Fruit fly (Drosophila melanogaster) whole organism, embryonic: ENCODE results near the gene nonA.
A peak's percentile ranks its signal among the peaks of the same experiment; 100 is the strongest.

Source experiments
- B-H2 ChIP-seq: fragments of 200-800 bp; sonication (Bioruptor generic); optimal IDR thresholded peaks from 2 replicates; lab custom pipeline; 2018; ENCODE audit warnings: missing biosample characterization, mild to moderate bottlenecking, missing genetic modification characterization
- Bgb ChIP-seq: fragments of 200-800 bp; sonication (Bioruptor generic); IDR thresholded peaks from 2 replicates; pipeline ENCODE4 v1.3.6; 2022; ENCODE audit warnings: missing biosample characterization, missing genetic modification characterization; ENCODE audit not compliant: partially characterized antibody
- CG11696 ChIP-seq: fragments of 200-800 bp; sonication (Bioruptor generic); IDR thresholded peaks from 2 replicates; pipeline ENCODE4 v1.3.6; 2022; ENCODE audit warnings: missing biosample characterization, missing genetic modification characterization
- CG13287 ChIP-seq: fragments of 200-800 bp; sonication (Bioruptor generic); IDR thresholded peaks from 2 replicates; pipeline ENCODE4 v1.3.6; 2022; ENCODE audit warnings: missing biosample characterization, missing genetic modification characterization; ENCODE audit not compliant: partially characterized antibody
- CG15479 ChIP-seq: fragments of 200-800 bp; sonication (Bioruptor generic); optimal IDR thresholded peaks from 3 replicates; lab custom pipeline; 2019; ENCODE audit warnings: missing biosample characterization, mild to moderate bottlenecking, missing genetic modification characterization, moderate library complexity
- CG15601 ChIP-seq: fragments of 200-800 bp; sonication (Bioruptor generic); optimal IDR thresholded peaks from 3 replicates; lab custom pipeline; 2019; ENCODE audit warnings: missing biosample characterization, mild to moderate bottlenecking, missing genetic modification characterization, moderate library complexity
- CG31388 ChIP-seq: fragments of 200-800 bp; sonication (Bioruptor generic); optimal IDR thresholded peaks from 2 replicates; lab custom pipeline; 2016; ENCODE audit warnings: missing biosample characterization, missing genetic modification characterization
- CG4328 ChIP-seq: fragments of 200-800 bp; sonication (Bioruptor generic); optimal IDR thresholded peaks from 3 replicates; lab custom pipeline; 2017; ENCODE audit warnings: missing biosample characterization, missing genetic modification reagents, missing genetic modification characterization
- CG4820 ChIP-seq: fragments of 200-800 bp; sonication (Bioruptor generic); optimal IDR thresholded peaks from 3 replicates; lab custom pipeline; 2016; ENCODE audit warnings: missing biosample characterization, missing genetic modification characterization
- CG6254 ChIP-seq: fragments of 200-800 bp; sonication (Bioruptor generic); optimal IDR thresholded peaks from 3 replicates; lab custom pipeline; 2017; ENCODE audit warnings: mild to moderate bottlenecking, missing biosample characterization, missing genetic modification reagents, missing genetic modification characterization
- CG6791 ChIP-seq: fragments of 200-800 bp; sonication (Bioruptor generic); IDR thresholded peaks from 3 replicates; pipeline ENCODE4 v1.3.6; 2022; ENCODE audit warnings: missing biosample characterization, missing genetic modification characterization; ENCODE audit not compliant: partially characterized antibody
- CG6813 ChIP-seq: fragments of 200-800 bp; sonication (Bioruptor generic); optimal IDR thresholded peaks from 2 replicates; lab custom pipeline; 2017; ENCODE audit warnings: missing biosample characterization, missing genetic modification characterization, mild to moderate bottlenecking, moderate library complexity, missing genetic modification reagents
- CG6854 ChIP-seq: fragments of 200-800 bp; sonication (Bioruptor generic); optimal IDR thresholded peaks from 3 replicates; lab custom pipeline; 2017; ENCODE audit warnings: missing biosample characterization, mild to moderate bottlenecking, missing genetic modification characterization
- CG7357 ChIP-seq: fragments of 200-800 bp; sonication (Bioruptor generic); IDR thresholded peaks from 3 replicates; pipeline ENCODE4 v1.3.6; 2022; ENCODE audit warnings: missing biosample characterization, missing genetic modification characterization
- CG8478 ChIP-seq: fragments of >200 bp; optimal IDR thresholded peaks from 2 replicates; lab custom pipeline; 2018
- CG8765 ChIP-seq: fragments of 200-800 bp; sonication (Bioruptor generic); IDR thresholded peaks from 2 replicates; pipeline ENCODE4 v1.3.6; 2022; ENCODE audit warnings: missing biosample characterization, missing genetic modification characterization
- Elba2 ChIP-seq: fragments of 200-800 bp; sonication (Bioruptor generic); optimal IDR thresholded peaks from 3 replicates; lab custom pipeline; 2016; ENCODE audit warnings: missing biosample characterization, missing genetic modification characterization
- Jarid2 ChIP-seq: fragments of 200-800 bp; sonication (Bioruptor generic); optimal IDR thresholded peaks from 3 replicates; lab custom pipeline; 2017; ENCODE audit warnings: mild to moderate bottlenecking, missing biosample characterization, missing genetic modification reagents, missing genetic modification characterization
- MESR4 ChIP-seq: fragments of 200-800 bp; sonication (Bioruptor generic); optimal IDR thresholded peaks from 2 replicates; lab custom pipeline; 2018; ENCODE audit warnings: missing biosample characterization, mild to moderate bottlenecking, missing genetic modification characterization, moderate library complexity
- Nf-YC ChIP-seq: fragments of 200-800 bp; optimal IDR thresholded peaks from 3 replicates; lab custom pipeline; 2019; ENCODE audit warnings: missing biosample characterization, mild to moderate bottlenecking, missing genetic modification characterization, moderate library complexity
- Pdp1 ChIP-seq, 2 experiments: fragments of 200-800 bp; sonication (Bioruptor generic); optimal IDR thresholded peaks; 3 replicates each; lab custom pipeline; 2016; ENCODE audit warnings: missing biosample characterization in 2 of 2, missing genetic modification characterization in 2 of 2, mild to moderate bottlenecking in 1 of 2, moderate library complexity in 1 of 2
- bigmax ChIP-seq: fragments of 200-800 bp; sonication (Bioruptor generic); optimal IDR thresholded peaks from 2 replicates; lab custom pipeline; 2018; ENCODE audit warnings: missing biosample characterization, mild to moderate bottlenecking, missing genetic modification characterization
- croc ChIP-seq: fragments of 200-800 bp; sonication (Bioruptor generic); conservative IDR thresholded peaks from 3 replicates; pipeline ENCODE4 v1.3.6; 2022; ENCODE audit warnings: missing biosample characterization, missing genetic modification characterization
- cwo ChIP-seq: fragments of 200-800 bp; sonication (Bioruptor generic); optimal IDR thresholded peaks from 3 replicates; lab custom pipeline; 2017; ENCODE audit warnings: missing biosample characterization, missing genetic modification characterization, mild to moderate bottlenecking, moderate library complexity, missing genetic modification reagents
- fru ChIP-seq: fragments of >200 bp; optimal IDR thresholded peaks from 2 replicates; lab custom pipeline; 2017
- gcm ChIP-seq: fragments of 200-800 bp; sonication (Bioruptor generic); optimal IDR thresholded peaks from 2 replicates; lab custom pipeline; 2019; ENCODE audit warnings: missing biosample characterization, mild to moderate bottlenecking, missing genetic modification characterization, moderate library complexity
- grau ChIP-seq: fragments of 200-800 bp; optimal IDR thresholded peaks from 3 replicates; lab custom pipeline; 2019; ENCODE audit warnings: missing biosample characterization, mild to moderate bottlenecking, missing genetic modification characterization, moderate library complexity
- grn ChIP-seq: fragments of 200-800 bp; sonication (Bioruptor generic); optimal IDR thresholded peaks from 3 replicates; lab custom pipeline; 2017; ENCODE audit warnings: missing biosample characterization, missing genetic modification characterization
- insv ChIP-seq, 2 experiments: fragments of 200-800 bp; sonication (Bioruptor generic); optimal IDR thresholded peaks; 3 replicates each; lab custom pipeline; 2016 to 2018; ENCODE audit warnings: missing biosample characterization in 2 of 2, missing genetic modification characterization in 2 of 2
- jumu ChIP-seq: fragments of 200-800 bp; sonication (Bioruptor generic); optimal IDR thresholded peaks from 3 replicates; lab custom pipeline; 2016; ENCODE audit warnings: missing biosample characterization, missing genetic modification characterization
- lab ChIP-seq: fragments of 200-800 bp; sonication (Bioruptor generic); optimal IDR thresholded peaks from 3 replicates; lab custom pipeline; 2017; ENCODE audit warnings: missing biosample characterization, missing genetic modification characterization, mild to moderate bottlenecking, moderate library complexity, missing genetic modification reagents
- lmd ChIP-seq: fragments of 200-800 bp; sonication (Bioruptor generic); IDR thresholded peaks from 2 replicates; pipeline ENCODE4 v1.3.6; 2022; ENCODE audit warnings: missing biosample characterization, missing genetic modification characterization
- mirr ChIP-seq: fragments of 200-800 bp; sonication (Bioruptor generic); optimal IDR thresholded peaks from 3 replicates; lab custom pipeline; 2018; ENCODE audit warnings: missing biosample characterization, mild to moderate bottlenecking, missing genetic modification characterization
- nerfin-1 ChIP-seq: fragments of 200-800 bp; sonication (Bioruptor generic); optimal IDR thresholded peaks from 3 replicates; lab custom pipeline; 2019; ENCODE audit warnings: missing biosample characterization, mild to moderate bottlenecking, missing genetic modification characterization, moderate library complexity
- nmo ChIP-seq: fragments of 200-800 bp; sonication (Bioruptor generic); optimal IDR thresholded peaks from 2 replicates; lab custom pipeline; 2018; ENCODE audit warnings: missing biosample characterization, mild to moderate bottlenecking, missing genetic modification characterization, moderate library complexity
- org-1 ChIP-seq: fragments of 200-800 bp; sonication (Bioruptor generic); optimal IDR thresholded peaks from 2 replicates; lab custom pipeline; 2017; ENCODE audit warnings: missing biosample characterization, missing genetic modification characterization
- sna ChIP-seq: fragments of 200-800 bp; sonication (Bioruptor generic); IDR thresholded peaks from 2 replicates; pipeline ENCODE4 v1.3.6; 2022; ENCODE audit warnings: missing biosample characterization, missing genetic modification characterization; ENCODE audit not compliant: partially characterized antibody
- stwl ChIP-seq: fragments of 200-800 bp; sonication (Bioruptor generic); optimal IDR thresholded peaks from 3 replicates; lab custom pipeline; 2018; ENCODE audit warnings: missing biosample characterization, mild to moderate bottlenecking, missing genetic modification characterization, moderate library complexity
- tup ChIP-seq: fragments of 200-800 bp; sonication (Bioruptor generic); optimal IDR thresholded peaks from 2 replicates; lab custom pipeline; 2016; ENCODE audit warnings: missing biosample characterization, mild to moderate bottlenecking, missing genetic modification characterization, moderate library complexity
- zen2 ChIP-seq: fragments of 200-800 bp; sonication (Bioruptor generic); IDR thresholded peaks from 3 replicates; pipeline ENCODE4 v1.3.6; 2022; ENCODE audit warnings: missing biosample characterization, missing genetic modification characterization; ENCODE audit not compliant: partially characterized antibody

nonA gene

dm6 chrX:16318858-16319557 lies 42.4 kb upstream of the nonA start (continued):
- TF ChIP-seq CG6791 (GFP tag; lab: Robert Waterston, UW): peak; percentile 64; the same call in 2 of the 3 replicates
- no peak for TF ChIP-seq Jarid2 (GFP tag; lab: Kevin White, UChicago)
- no peak for TF ChIP-seq CG4820 (GFP tag; lab: Kevin White, UChicago)
- TF ChIP-seq org-1 (GFP tag; lab: Kevin White, UChicago): no peak
- no peak for TF ChIP-seq jumu
- TF ChIP-seq CG8478: no peak
- TF ChIP-seq bigmax (GFP tag; lab: Kevin White, UChicago): peak; percentile 99
- peak; percentile 82 for TF ChIP-seq mirr (GFP tag; lab: Kevin White, UChicago)
- peak; percentile 6 for TF ChIP-seq cwo
- TF ChIP-seq lmd (GFP tag; lab: Robert Waterston, UW): peak; percentile 28; the same call in 1 of the 2 replicates
- TF ChIP-seq CG31388 (GFP tag; lab: Kevin White, UChicago): no peak
- TF ChIP-seq CG4328 (GFP tag; lab: Kevin White, UChicago): peak; percentile 17
- TF ChIP-seq insv (GFP tag; optimal IDR thresholded peaks at IDR 0.05; lab: Kevin White, UChicago): peak in 1 of 2 experiments; percentile 83
- TF ChIP-seq croc (GFP tag; lab: Robert Waterston, UW): no peak
- TF ChIP-seq CG6813 (GFP tag; lab: Kevin White, UChicago): peak; percentile 5
- peak; percentile 84 for TF ChIP-seq gcm (GFP tag; lab: Kevin White, UChicago)
- peak; percentile 45 for TF ChIP-seq Nf-YC (tag; lab: Kevin White, UChicago)
- peak; percentile 49; the same call in 1 of the 2 replicates for TF ChIP-seq Bgb
- TF ChIP-seq B-H2 (GFP tag; lab: Kevin White, UChicago): peak; percentile 40
- no peak for TF ChIP-seq sna (GFP tag; lab: Robert Waterston, UW)
- TF ChIP-seq tup (GFP tag; lab: Kevin White, UChicago): no peak

dm6 chrX:16319558-16319924 lies 41.8 kb upstream of the nonA start:
- no peak for TF ChIP-seq CG11696 (GFP tag; lab: Robert Waterston, UW)
- peak; percentile 7 for TF ChIP-seq nmo (GFP tag; lab: Kevin White, UChicago)
- TF ChIP-seq CG15601: no peak
- no peak for TF ChIP-seq lab (GFP tag; lab: Kevin White, UChicago)
- no peak for TF ChIP-seq stwl (tag; lab: Kevin White, UChicago)
- no peak for TF ChIP-seq CG6854 (GFP tag; lab: Kevin White, UChicago)
- no peak for TF ChIP-seq CG7357 (GFP tag; lab: Robert Waterston, UW)
- TF ChIP-seq MESR4 (GFP tag; lab: Kevin White, UChicago): no peak
- peak; percentile 64 for TF ChIP-seq grn (GFP tag; lab: Kevin White, UChicago)
- no peak for TF ChIP-seq Pdp1 (GFP tag; optimal IDR thresholded peaks at IDR 0.05; lab: Kevin White, UChicago)
- no peak for TF ChIP-seq CG8478
- TF ChIP-seq CG15479 (GFP tag; lab: Kevin White, UChicago): peak; percentile 30
- TF ChIP-seq CG8765 (GFP tag; lab: Robert Waterston, UW): no peak
- TF ChIP-seq CG6254 (GFP tag; lab: Kevin White, UChicago): no peak
- TF ChIP-seq Elba2 (GFP tag; lab: Kevin White, UChicago): peak; percentile 55
- TF ChIP-seq nerfin-1 (tag; lab: Kevin White, UChicago): peak; percentile 56
- TF ChIP-seq grau (tag; lab: Kevin White, UChicago): no peak
- TF ChIP-seq insv (GFP tag; optimal IDR thresholded peaks at IDR 0.05; lab: Kevin White, UChicago): peak in 1 of 2 experiments; percentile 73
- no peak for TF ChIP-seq fru (lab: Kevin White, UChicago)
- no peak for TF ChIP-seq CG13287 (GFP tag; lab: Robert Waterston, UW)
- TF ChIP-seq zen2 (GFP tag; lab: Robert Waterston, UW): no peak
